Worm (Caenorhabditis elegans) whole organism, L4/young adult: ENCODE data around the gene dach-1.

Experiments used
- W03F9.2 ChIP-seq: fragments of 150-350 bp; optimal IDR thresholded peaks from 2 replicates; lab custom pipeline; 2014; ENCODE audit warnings: missing biosample characterization, missing genetic modification characterization
- dao-5 ChIP-seq: sonication (generic microtip); optimal IDR thresholded peaks from 2 replicates; lab custom pipeline; 2016; ENCODE audit warnings: missing genotype, missing genetic modification characterization, moderate library complexity, missing compliant biosample characterization
- him-1 ChIP-seq: sonication (generic microtip); optimal IDR thresholded peaks from 2 replicates; lab custom pipeline; 2016; ENCODE audit warnings: missing genotype, missing genetic modification reagents, missing genetic modification characterization, missing compliant biosample characterization

ce11 chrV:3994048-3994447, 44.2 kb downstream of the dach-1 start, which contains the start of gene K09D9.9:
- no peak for TF ChIP-seq him-1 (tag; lab: Kevin White, UChicago)
- no peak for TF ChIP-seq dao-5
- TF ChIP-seq W03F9.2: no peak
